Worm (Caenorhabditis elegans) whole organism, L3 larva: ENCODE results near the gene dod-22.

Experiments used
- ZK546.5 ChIP-seq: sonication (generic microtip); optimal IDR thresholded peaks from 2 replicates; lab custom pipeline; 2017; ENCODE audit warnings: missing biosample characterization, missing genetic modification characterization
- aly-2 ChIP-seq: fragments of 150-350 bp; optimal IDR thresholded peaks from 2 replicates; lab custom pipeline; 2014; ENCODE audit warnings: missing biosample characterization, missing genetic modification characterization
- ama-1 ChIP-seq: fragments of 150-350 bp; optimal IDR thresholded peaks from 2 replicates; lab custom pipeline; 2018
- ceh-16 ChIP-seq: sonication (generic microtip); optimal IDR thresholded peaks from 2 replicates; lab custom pipeline; 2017; ENCODE audit warnings: missing biosample characterization, missing genetic modification characterization
- ceh-28 ChIP-seq: fragments of 150-350 bp; optimal IDR thresholded peaks from 2 replicates; lab custom pipeline; 2014; ENCODE audit warnings: missing biosample characterization, missing genetic modification reagents, missing genetic modification characterization
- ceh-82 ChIP-seq: fragments of 150-350 bp; optimal IDR thresholded peaks from 2 replicates; lab custom pipeline; 2014; ENCODE audit warnings: missing biosample characterization, missing genetic modification characterization
- ceh-9 ChIP-seq: sonication (generic microtip); optimal IDR thresholded peaks from 2 replicates; lab custom pipeline; 2018; ENCODE audit warnings: missing biosample characterization, missing genetic modification characterization
- daf-12 ChIP-seq: fragments of 150-350 bp; optimal IDR thresholded peaks from 2 replicates; lab custom pipeline; 2014; ENCODE audit warnings: missing biosample characterization, missing genetic modification reagents, missing genetic modification characterization
- egl-27 ChIP-seq: sonication (generic microtip); optimal IDR thresholded peaks from 4 replicates; lab custom pipeline; 2017; ENCODE audit warnings: missing biosample characterization, missing genetic modification reagents, missing genetic modification characterization
- egl-5 ChIP-seq: fragments of 150-350 bp; optimal IDR thresholded peaks from 2 replicates; lab custom pipeline; 2017; ENCODE audit warnings: missing biosample characterization, missing genetic modification reagents, missing genetic modification characterization, inconsistent platforms
- elt-1 ChIP-seq: fragments of 150-350 bp; optimal IDR thresholded peaks from 2 replicates; lab custom pipeline; 2014; ENCODE audit warnings: missing biosample characterization, missing genetic modification characterization
- elt-2 ChIP-seq: sonication (generic microtip); optimal IDR thresholded peaks from 2 replicates; lab custom pipeline; 2016; ENCODE audit warnings: missing genetic modification reagents, mild to moderate bottlenecking, missing genetic modification characterization, missing compliant biosample characterization
- eor-1 ChIP-seq, 2 experiments: fragments of 150-350 bp; optimal IDR thresholded peaks; 2 replicates each; lab custom pipeline; 2014 to 2018; ENCODE audit warnings: missing biosample characterization in 2 of 2, missing genetic modification characterization in 2 of 2
- fkh-10 ChIP-seq: sonication (generic microtip); optimal IDR thresholded peaks from 2 replicates; lab custom pipeline; 2017; ENCODE audit warnings: missing biosample characterization, missing genetic modification reagents, missing genetic modification characterization
- fkh-2 ChIP-seq: fragments of 150-350 bp; optimal IDR thresholded peaks from 2 replicates; lab custom pipeline; 2014; ENCODE audit warnings: missing biosample characterization, missing genetic modification reagents, missing genetic modification characterization
- fos-1 ChIP-seq: fragments of 150-350 bp; optimal IDR thresholded peaks from 2 replicates; lab custom pipeline; 2014; ENCODE audit warnings: missing biosample characterization, missing genetic modification characterization
- hmg-11 ChIP-seq: sonication (generic microtip); optimal IDR thresholded peaks from 2 replicates; lab custom pipeline; 2016; ENCODE audit warnings: missing genetic modification characterization, missing compliant biosample characterization
- lin-39 ChIP-seq: fragments of 150-350 bp; optimal IDR thresholded peaks from 2 replicates; lab custom pipeline; 2018; ENCODE audit warnings: missing biosample characterization, missing genetic modification reagents, missing genetic modification characterization
- lsy-12 ChIP-seq: sonication (generic microtip); optimal IDR thresholded peaks from 2 replicates; lab custom pipeline; 2016; ENCODE audit warnings: mild to moderate bottlenecking, missing genetic modification characterization, missing compliant biosample characterization
- nfya-1 ChIP-seq: sonication (generic microtip); optimal IDR thresholded peaks from 2 replicates; lab custom pipeline; 2017; ENCODE audit warnings: missing genetic modification characterization, mild to moderate bottlenecking, missing compliant biosample characterization, antibody characterized with exemption, moderate library complexity; ENCODE audit not compliant: insufficient read depth
- nhr-12 ChIP-seq: fragments of 150-350 bp; optimal IDR thresholded peaks from 2 replicates; lab custom pipeline; 2014; ENCODE audit warnings: missing biosample characterization, missing genetic modification characterization
- nhr-25 ChIP-seq: sonication (generic microtip); optimal IDR thresholded peaks from 2 replicates; lab custom pipeline; 2017; ENCODE audit warnings: missing biosample characterization, missing genetic modification characterization
- nhr-28 ChIP-seq: fragments of 150-350 bp; optimal IDR thresholded peaks from 2 replicates; lab custom pipeline; 2014; ENCODE audit warnings: missing biosample characterization, missing genetic modification characterization
- nhr-43 ChIP-seq: sonication (generic microtip); optimal IDR thresholded peaks from 2 replicates; lab custom pipeline; 2016; ENCODE audit warnings: mild to moderate bottlenecking, missing genetic modification characterization, missing compliant biosample characterization; ENCODE audit not compliant: poor library complexity, severe bottlenecking
- nhr-67 ChIP-seq: fragments of 150-350 bp; optimal IDR thresholded peaks from 2 replicates; lab custom pipeline; 2014; ENCODE audit warnings: missing biosample characterization, missing genetic modification characterization
- nhr-77 ChIP-seq: fragments of 150-350 bp; optimal IDR thresholded peaks from 2 replicates; lab custom pipeline; 2014; ENCODE audit warnings: missing biosample characterization, missing genetic modification characterization
- pha-4 ChIP-seq: fragments of 150-350 bp; optimal IDR thresholded peaks from 2 replicates; lab custom pipeline; 2014; ENCODE audit warnings: missing biosample characterization, missing genetic modification reagents, missing genetic modification characterization
- pqm-1 ChIP-seq: fragments of 150-350 bp; optimal IDR thresholded peaks from 2 replicates; lab custom pipeline; 2017; ENCODE audit warnings: missing biosample characterization, missing genetic modification characterization, inconsistent platforms
- skn-1 ChIP-seq: fragments of 150-350 bp; optimal IDR thresholded peaks from 2 replicates; lab custom pipeline; 2014; ENCODE audit warnings: missing biosample characterization, missing genetic modification characterization
- snpc-4 ChIP-seq: fragments of 150-350 bp; optimal IDR thresholded peaks from 2 replicates; lab custom pipeline; 2014; ENCODE audit warnings: missing biosample characterization, missing genetic modification characterization
- unc-39 ChIP-seq: sonication (generic microtip); optimal IDR thresholded peaks from 4 replicates; lab custom pipeline; 2017; ENCODE audit warnings: missing biosample characterization, missing genetic modification characterization
- unc-62 ChIP-seq: fragments of 150-350 bp; sonication (generic microtip); optimal IDR thresholded peaks from 4 replicates; lab custom pipeline; 2014; ENCODE audit warnings: missing biosample characterization, missing genetic modification reagents, missing genetic modification characterization
- ztf-11 ChIP-seq: fragments of 150-350 bp; optimal IDR thresholded peaks from 2 replicates; lab custom pipeline; 2014; ENCODE audit warnings: missing biosample characterization, missing genetic modification characterization

Gene dod-22

ce11 chrIV:13013231-13013630 lies 48.1 kb downstream of the dod-22 start:
- no peak for TF ChIP-seq fkh-2 (tag; lab: Kevin White, UChicago)
- TF ChIP-seq nhr-25 (tag; lab: Kevin White, UChicago): peak; percentile 59
- TF ChIP-seq daf-12 (tag; lab: Kevin White, UChicago): no peak
- TF ChIP-seq elt-1 (tag; lab: Kevin White, UChicago): peak; percentile 52
- TF ChIP-seq aly-2: no peak
- TF ChIP-seq ZK546.5 (tag; lab: Kevin White, UChicago): no peak
- no peak for TF ChIP-seq ceh-82 (tag; lab: Kevin White, UChicago)
- no peak for TF ChIP-seq eor-1 (tag; optimal IDR thresholded peaks at IDR 0.05; lab: Kevin White, UChicago)
- TF ChIP-seq ama-1: no peak
- no peak for TF ChIP-seq snpc-4 (tag; lab: Kevin White, UChicago)
- TF ChIP-seq unc-62 (GFP tag; lab: Kevin White, UChicago): no peak
- no peak for TF ChIP-seq fos-1 (tag; lab: Kevin White, UChicago)
- TF ChIP-seq egl-5 (tag; lab: Kevin White, UChicago): peak; percentile 62

- no peak for TF ChIP-seq ZK546.5 (tag; lab: Kevin White, UChicago)
- no peak for TF ChIP-seq ceh-28
- TF ChIP-seq snpc-4 (tag; lab: Kevin White, UChicago): peak; percentile 24
- peak; percentile 97 for TF ChIP-seq elt-1 (tag; lab: Kevin White, UChicago)
Observed at ce11 chrIV:13013711-13014341, 48.7 kb downstream of the dod-22 start.

ce11 chrIV:13015801-13016404 lies 50.7 kb downstream of the dod-22 start:
- no peak for TF ChIP-seq ceh-16 (tag; lab: Kevin White, UChicago)
- no peak for TF ChIP-seq unc-39 (tag; lab: Kevin White, UChicago)
- no peak for TF ChIP-seq ama-1
- TF ChIP-seq pqm-1 (tag; lab: Kevin White, UChicago): no peak
- TF ChIP-seq ztf-11 (tag; lab: Kevin White, UChicago): no peak
- no peak for TF ChIP-seq snpc-4 (tag; lab: Kevin White, UChicago)
- no peak for TF ChIP-seq elt-2 (tag; lab: Kevin White, UChicago)
- TF ChIP-seq fkh-2 (tag; lab: Kevin White, UChicago): no peak
- no peak for TF ChIP-seq egl-27 (tag; lab: Kevin White, UChicago)
- TF ChIP-seq nhr-25 (tag; lab: Kevin White, UChicago): no peak
- no peak for TF ChIP-seq lsy-12 (tag; lab: Kevin White, UChicago)
- peak; percentile 44 for TF ChIP-seq lin-39
- no peak for TF ChIP-seq nhr-12 (tag; lab: Kevin White, UChicago)
- peak; percentile 38 for TF ChIP-seq nfya-1 (tag; lab: Kevin White, UChicago)
- TF ChIP-seq fkh-10: no peak
- no peak for TF ChIP-seq skn-1 (tag; lab: Kevin White, UChicago)
- TF ChIP-seq nhr-77 (tag; lab: Kevin White, UChicago): no peak
- peak; percentile 29 for TF ChIP-seq egl-5 (tag; lab: Kevin White, UChicago)
- TF ChIP-seq pha-4: no peak

ce11 chrIV:13016820-13017219 lies 51.6 kb downstream of the dod-22 start:
- TF ChIP-seq nhr-43 (tag; lab: Kevin White, UChicago) (no peak), ztf-11 (tag; lab: Kevin White, UChicago) (no peak), fkh-10 (peak; percentile 70), elt-2 (tag; lab: Kevin White, UChicago) (no peak), skn-1 (tag; lab: Kevin White, UChicago) (no peak), ceh-9 (no peak), egl-27 (tag; lab: Kevin White, UChicago) (no peak), unc-39 (tag; lab: Kevin White, UChicago) (no peak), elt-1 (tag; lab: Kevin White, UChicago) (no peak), snpc-4 (tag; lab: Kevin White, UChicago) (no peak), nhr-28 (no peak), nhr-67 (tag; lab: Kevin White, UChicago) (no peak), hmg-11 (tag; lab: Kevin White, UChicago) (peak; percentile 39), ama-1 (no peak)
